Fruit fly (Drosophila melanogaster) whole organism: ENCODE measurements around the gene gny.

Experiments
- psq ChIP-seq: fragments of >200 bp; optimal IDR thresholded peaks from 2 replicates; lab custom pipeline; 2017
- usp ChIP-seq: fragments of >200 bp; optimal IDR thresholded peaks from 2 replicates; lab custom pipeline; 2017; ENCODE audit warnings: missing biosample characterization, missing genetic modification characterization, mixed read lengths

DNA sequence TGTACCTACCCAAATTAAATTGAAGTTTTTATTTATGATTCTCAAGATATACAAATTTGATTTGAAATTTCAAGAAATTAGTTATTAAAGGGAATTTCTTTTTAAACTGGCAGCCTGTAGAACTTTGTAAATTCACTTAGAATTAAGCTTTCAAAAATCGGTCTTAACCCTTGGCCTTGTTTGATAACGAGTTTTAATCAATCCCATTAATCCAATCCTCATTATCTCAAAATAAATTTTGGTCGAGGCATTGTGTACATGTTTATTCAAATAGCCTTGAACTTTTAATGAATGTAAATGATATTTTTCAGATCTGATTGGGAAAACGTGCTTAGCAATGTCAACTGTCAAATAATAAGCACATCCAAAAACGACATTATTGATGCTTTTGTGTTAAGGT, 40.1 kb upstream of the gny start:
- TF ChIP-seq psq (lab: Kevin White, UChicago) (no peak), usp (GFP tag; lab: Kevin White, UChicago) (no peak)
